Fruit fly (Drosophila melanogaster) whole organism, embryonic: ENCODE measurements around the gene Acp62F.
A peak's percentile ranks its signal among the peaks of the same experiment; 100 is the strongest.

ENCODE experiments used
- Adf1 ChIP-seq: fragments of 200-800 bp; sonication (Bioruptor generic); IDR thresholded peaks from 2 replicates; pipeline ENCODE4 v1.3.6; 2022; ENCODE audit warnings: missing biosample characterization, missing genetic modification characterization
- Aef1 ChIP-seq: fragments of 200-800 bp; sonication (Bioruptor generic); IDR thresholded peaks from 3 replicates; pipeline ENCODE4 v1.3.6; 2022; ENCODE audit warnings: missing biosample characterization, missing genetic modification characterization
- Bteb2 ChIP-seq: fragments of 200-800 bp; sonication (Bioruptor generic); optimal IDR thresholded peaks from 2 replicates; lab custom pipeline; 2016; ENCODE audit warnings: missing biosample characterization, missing genetic modification characterization
- CG1024 ChIP-seq: fragments of 200-800 bp; sonication (Bioruptor generic); IDR thresholded peaks from 2 replicates; pipeline ENCODE4 v1.3.6; 2022; ENCODE audit warnings: missing biosample characterization, missing genetic modification characterization
- CG12155 ChIP-seq: fragments of 200-800 bp; sonication (Bioruptor generic); optimal IDR thresholded peaks from 3 replicates; lab custom pipeline; 2016; ENCODE audit warnings: missing biosample characterization, missing genetic modification characterization
- CG1233 ChIP-seq: fragments of 200-800 bp; sonication (Bioruptor generic); optimal IDR thresholded peaks from 4 replicates; lab custom pipeline; 2018; ENCODE audit warnings: missing biosample characterization, mild to moderate bottlenecking, missing genetic modification characterization
- CG13287 ChIP-seq: fragments of 200-800 bp; sonication (Bioruptor generic); IDR thresholded peaks from 2 replicates; pipeline ENCODE4 v1.3.6; 2022; ENCODE audit warnings: missing biosample characterization, missing genetic modification characterization; ENCODE audit not compliant: partially characterized antibody
- CG14050 ChIP-seq: fragments of 200-800 bp; sonication (Bioruptor generic); IDR thresholded peaks from 3 replicates; pipeline ENCODE4 v1.3.6; 2022; ENCODE audit warnings: missing biosample characterization, missing genetic modification characterization
- CG17328 ChIP-seq: fragments of 200-800 bp; sonication (Bioruptor generic); IDR thresholded peaks from 2 replicates; pipeline ENCODE4 v1.3.6; 2022; ENCODE audit warnings: missing biosample characterization, missing genetic modification characterization
- CG18599 ChIP-seq: fragments of 200-800 bp; sonication (Bioruptor generic); optimal IDR thresholded peaks from 3 replicates; lab custom pipeline; 2017; ENCODE audit warnings: missing biosample characterization, missing genetic modification characterization, mild to moderate bottlenecking, moderate library complexity, missing genetic modification reagents
- CG2875 ChIP-seq: fragments of 200-800 bp; sonication (Bioruptor generic); optimal IDR thresholded peaks from 2 replicates; lab custom pipeline; 2017; ENCODE audit warnings: missing biosample characterization, mild to moderate bottlenecking, missing genetic modification characterization, missing genetic modification reagents
- CG31441 ChIP-seq: fragments of 200-800 bp; sonication (Bioruptor generic); IDR thresholded peaks from 2 replicates; pipeline ENCODE4 v1.3.6; 2022; ENCODE audit warnings: missing biosample characterization, missing genetic modification characterization
- CG34376 ChIP-seq: fragments of 200-800 bp; sonication (Bioruptor generic); optimal IDR thresholded peaks from 2 replicates; lab custom pipeline; 2018; ENCODE audit warnings: missing biosample characterization, mild to moderate bottlenecking, missing genetic modification characterization
- CG4282 ChIP-seq: fragments of 200-800 bp; sonication (Bioruptor generic); optimal IDR thresholded peaks from 2 replicates; lab custom pipeline; 2016; ENCODE audit warnings: missing biosample characterization, missing genetic modification characterization
- CG4360 ChIP-seq: fragments of 200-800 bp; sonication (Bioruptor generic); IDR thresholded peaks from 2 replicates; pipeline ENCODE4 v1.3.6; 2022; ENCODE audit warnings: missing biosample characterization, missing genetic modification characterization
- CG4617 ChIP-seq: fragments of 200-800 bp; sonication (Bioruptor generic); optimal IDR thresholded peaks from 3 replicates; lab custom pipeline; 2016; ENCODE audit warnings: missing biosample characterization, missing genetic modification characterization, borderline replicate concordance
- CG8924 ChIP-seq: fragments of 200-800 bp; optimal IDR thresholded peaks from 3 replicates; lab custom pipeline; 2019; ENCODE audit warnings: missing biosample characterization, mild to moderate bottlenecking, missing genetic modification characterization, moderate library complexity
- CG9817 ChIP-seq: fragments of 200-800 bp; sonication (Bioruptor generic); optimal IDR thresholded peaks from 2 replicates; lab custom pipeline; 2018; ENCODE audit warnings: missing biosample characterization, mild to moderate bottlenecking, missing genetic modification characterization, moderate library complexity
- CG9932 ChIP-seq: fragments of 200-800 bp; sonication (Bioruptor generic); IDR thresholded peaks from 2 replicates; pipeline ENCODE4 v1.3.6; 2022; ENCODE audit warnings: missing biosample characterization, missing genetic modification characterization
- Camta ChIP-seq: fragments of 200-800 bp; sonication (Bioruptor generic); optimal IDR thresholded peaks from 2 replicates; lab custom pipeline; 2016; ENCODE audit warnings: missing biosample characterization, missing genetic modification characterization
- CrebB ChIP-seq: fragments of 200-800 bp; sonication (Bioruptor generic); optimal IDR thresholded peaks from 3 replicates; lab custom pipeline; 2018; ENCODE audit warnings: missing biosample characterization, mild to moderate bottlenecking, missing genetic modification characterization
- Dip3 ChIP-seq: fragments of 200-800 bp; sonication (Bioruptor generic); optimal IDR thresholded peaks from 3 replicates; lab custom pipeline; 2016; ENCODE audit warnings: missing biosample characterization, missing genetic modification characterization
- Dll ChIP-seq: fragments of 200-800 bp; sonication (Bioruptor generic); IDR thresholded peaks from 4 replicates; pipeline ENCODE4 v1.3.6; 2022; ENCODE audit warnings: missing biosample characterization, missing genetic modification characterization; ENCODE audit not compliant: partially characterized antibody
- Hand ChIP-seq: fragments of 200-800 bp; sonication (Bioruptor generic); optimal IDR thresholded peaks from 2 replicates; lab custom pipeline; 2017; ENCODE audit warnings: mild to moderate bottlenecking, missing biosample characterization, missing genetic modification reagents, missing genetic modification characterization
- HmgD ChIP-seq: fragments of 200-800 bp; sonication (Bioruptor generic); optimal IDR thresholded peaks from 3 replicates; lab custom pipeline; 2016; ENCODE audit warnings: missing biosample characterization, missing genetic modification characterization
- Kr ChIP-seq: fragments of 200-800 bp; sonication (Bioruptor generic); optimal IDR thresholded peaks from 2 replicates; lab custom pipeline; 2017; ENCODE audit warnings: missing biosample characterization, mild to moderate bottlenecking, missing genetic modification characterization
- Med ChIP-seq: fragments of 200-800 bp; sonication (Bioruptor generic); peaks from one replicate; lab custom pipeline; 2016; ENCODE audit warnings: missing biosample characterization, missing genetic modification characterization, mild to moderate bottlenecking, inconsistent platforms, moderate library complexity
- Sox100B ChIP-seq: fragments of 200-800 bp; sonication (Bioruptor generic); optimal IDR thresholded peaks from 3 replicates; lab custom pipeline; 2018; ENCODE audit warnings: missing biosample characterization, mild to moderate bottlenecking, missing genetic modification characterization
- ac ChIP-seq: fragments of 200-800 bp; sonication (Bioruptor generic); optimal IDR thresholded peaks from 3 replicates; lab custom pipeline; 2017; ENCODE audit warnings: missing biosample characterization, mild to moderate bottlenecking, missing genetic modification characterization
- ato ChIP-seq: fragments of 200-800 bp; sonication (Bioruptor generic); IDR thresholded peaks from 2 replicates; pipeline ENCODE4 v1.3.6; 2022; ENCODE audit warnings: missing biosample characterization, missing genetic modification characterization; ENCODE audit not compliant: partially characterized antibody
- bab2 ChIP-seq: fragments of 200-800 bp; sonication (Bioruptor generic); optimal IDR thresholded peaks from 2 replicates; lab custom pipeline; 2016; ENCODE audit warnings: missing biosample characterization, missing genetic modification characterization
- bowl ChIP-seq: fragments of 200-800 bp; sonication (Bioruptor generic); IDR thresholded peaks from 2 replicates; pipeline ENCODE4 v1.3.6; 2022; ENCODE audit warnings: missing biosample characterization, missing genetic modification characterization
- crc ChIP-seq: fragments of 200-800 bp; sonication (Bioruptor generic); optimal IDR thresholded peaks from 2 replicates; lab custom pipeline; 2016; ENCODE audit warnings: missing biosample characterization, missing genetic modification characterization
- cwo ChIP-seq: fragments of 200-800 bp; sonication (Bioruptor generic); optimal IDR thresholded peaks from 3 replicates; lab custom pipeline; 2017; ENCODE audit warnings: missing biosample characterization, missing genetic modification characterization, mild to moderate bottlenecking, moderate library complexity, missing genetic modification reagents
- disco-r ChIP-seq: fragments of 200-800 bp; sonication (Bioruptor generic); optimal IDR thresholded peaks from 2 replicates; lab custom pipeline; 2016; ENCODE audit warnings: missing biosample characterization, missing genetic modification characterization
- dmrt11E ChIP-seq: fragments of 200-800 bp; sonication (Bioruptor generic); optimal IDR thresholded peaks from 3 replicates; lab custom pipeline; 2018; ENCODE audit warnings: missing biosample characterization, mild to moderate bottlenecking, missing genetic modification characterization, moderate library complexity
- dysf ChIP-seq: fragments of 200-800 bp; sonication (Bioruptor generic); IDR thresholded peaks from 3 replicates; pipeline ENCODE4 v1.3.6; 2022; ENCODE audit warnings: missing biosample characterization, missing genetic modification characterization
- gcm ChIP-seq: fragments of 200-800 bp; sonication (Bioruptor generic); optimal IDR thresholded peaks from 2 replicates; lab custom pipeline; 2019; ENCODE audit warnings: missing biosample characterization, mild to moderate bottlenecking, missing genetic modification characterization, moderate library complexity
- her ChIP-seq: fragments of 200-800 bp; sonication (Bioruptor generic); optimal IDR thresholded peaks from 2 replicates; lab custom pipeline; 2016; ENCODE audit warnings: missing biosample characterization, missing genetic modification characterization
- ind ChIP-seq: fragments of 200-800 bp; sonication (Bioruptor generic); optimal IDR thresholded peaks from 3 replicates; lab custom pipeline; 2016; ENCODE audit warnings: missing biosample characterization, missing genetic modification characterization
- lab ChIP-seq: fragments of 200-800 bp; sonication (Bioruptor generic); optimal IDR thresholded peaks from 3 replicates; lab custom pipeline; 2017; ENCODE audit warnings: missing biosample characterization, missing genetic modification characterization, mild to moderate bottlenecking, moderate library complexity, missing genetic modification reagents
- nmo ChIP-seq: fragments of 200-800 bp; sonication (Bioruptor generic); optimal IDR thresholded peaks from 2 replicates; lab custom pipeline; 2018; ENCODE audit warnings: missing biosample characterization, mild to moderate bottlenecking, missing genetic modification characterization, moderate library complexity
- pho ChIP-seq: fragments of 200-800 bp; sonication (Bioruptor generic); optimal IDR thresholded peaks from 2 replicates; lab custom pipeline; 2016; ENCODE audit warnings: missing biosample characterization, missing genetic modification characterization
- pnt ChIP-seq: fragments of 200-800 bp; sonication (Bioruptor generic); optimal IDR thresholded peaks from 3 replicates; lab custom pipeline; 2016; ENCODE audit warnings: missing biosample characterization, missing genetic modification characterization
- prd ChIP-seq, 3 experiments: fragments of >200 bp in 2 of 3; fragments of 200-800 bp in 1 of 3; sonication (Bioruptor generic) in 1 of 3; optimal IDR thresholded peaks in 2 of 3; IDR thresholded peaks in 1 of 3; 2 replicates in 2 of 3; 3 replicates in 1 of 3; pipeline versions ENCODE4 v1.3.6 to Lab custom; 2017 to 2022; ENCODE audit warnings: missing biosample characterization in 1 of 3, missing genetic modification characterization in 1 of 3
- pros ChIP-seq: fragments of 200-800 bp; sonication (Bioruptor generic); optimal IDR thresholded peaks from 3 replicates; lab custom pipeline; 2019; ENCODE audit warnings: missing biosample characterization, mild to moderate bottlenecking, missing genetic modification characterization, moderate library complexity
- pzg ChIP-seq: fragments of 200-800 bp; sonication (Bioruptor generic); optimal IDR thresholded peaks from 3 replicates; lab custom pipeline; 2018; ENCODE audit warnings: missing biosample characterization, mild to moderate bottlenecking, missing genetic modification characterization, moderate library complexity
- sna ChIP-seq: fragments of 200-800 bp; sonication (Bioruptor generic); IDR thresholded peaks from 2 replicates; pipeline ENCODE4 v1.3.6; 2022; ENCODE audit warnings: missing biosample characterization, missing genetic modification characterization; ENCODE audit not compliant: partially characterized antibody
- zen ChIP-seq: fragments of 200-800 bp; sonication (Bioruptor generic); optimal IDR thresholded peaks from 3 replicates; lab custom pipeline; 2018; ENCODE audit warnings: missing biosample characterization, mild to moderate bottlenecking, missing genetic modification characterization, moderate library complexity

Gene Acp62F

dm6 chr3L:2733208-2733607 lies 6.3 kb upstream of the Acp62F start (continued):
- 0 out of 2 replicates have a peak, but pooled peaks have one; percentile 13 for TF ChIP-seq CG1024 (GFP tag; lab: Robert Waterston, UW)
- peak; percentile 31 for TF ChIP-seq CrebB (tag; lab: Kevin White, UChicago)
- TF ChIP-seq bowl, result peak; percentile 43; the same call in 1 of the 2 replicates
- peak; percentile 83 for TF ChIP-seq CG9932 (GFP tag; lab: Robert Waterston, UW)
- TF ChIP-seq crc (GFP tag; lab: Kevin White, UChicago), result peak; percentile 55
- peak; percentile 14 for TF ChIP-seq CG4617 (GFP tag; lab: Kevin White, UChicago)
- peak; percentile 51 for TF ChIP-seq pnt (GFP tag; lab: Kevin White, UChicago)
- TF ChIP-seq CG12155 (GFP tag; lab: Kevin White, UChicago), result peak; percentile 64
- TF ChIP-seq cwo, result peak; percentile 47
- no peak for TF ChIP-seq ato (GFP tag; lab: Robert Waterston, UW)
- TF ChIP-seq CG4360 (GFP tag; lab: Robert Waterston, UW), result 0 out of 2 replicates have a peak, but pooled peaks have one; percentile 27
- peak; percentile 80 for TF ChIP-seq Aef1
- peak; percentile 64 for TF ChIP-seq CG9817 (tag; lab: Kevin White, UChicago)
- peak; percentile 67; the same call in 2 of the 3 replicates for TF ChIP-seq CG14050 (GFP tag; lab: Robert Waterston, UW)
- no peak for TF ChIP-seq sna (GFP tag; lab: Robert Waterston, UW)
- peak; percentile 45 for TF ChIP-seq Adf1
- no peak for TF ChIP-seq prd (optimal IDR thresholded peaks at IDR 0.05; lab: Kevin White, UChicago)
- peak; percentile 76 for TF ChIP-seq prd (GFP tag; IDR thresholded peaks at IDR 0.05; lab: Robert Waterston, UW)
- TF ChIP-seq Dll (GFP tag; lab: Robert Waterston, UW), result no peak
- peak; percentile 52 for TF ChIP-seq her (GFP tag; lab: Kevin White, UChicago)
- TF ChIP-seq CG8924 (tag; lab: Kevin White, UChicago), result peak; percentile 40
- peak; percentile 3 for TF ChIP-seq CG4282
- TF ChIP-seq Bteb2 (GFP tag; lab: Kevin White, UChicago), result peak; percentile 67
- no peak for TF ChIP-seq CG2875 (GFP tag; lab: Kevin White, UChicago)
- TF ChIP-seq Kr (GFP tag; lab: Kevin White, UChicago), result no peak
- TF ChIP-seq lab (GFP tag; lab: Kevin White, UChicago), result peak; percentile 82
- no peak for TF ChIP-seq Hand (GFP tag; lab: Kevin White, UChicago)
- no peak for TF ChIP-seq gcm
- peak; percentile 56 for TF ChIP-seq Camta (GFP tag; lab: Kevin White, UChicago)
- TF ChIP-seq pros (GFP tag; lab: Kevin White, UChicago), result no peak
- no peak for TF ChIP-seq CG13287
- peak; percentile 68 for TF ChIP-seq pho (GFP tag; lab: Kevin White, UChicago)
- no peak for TF ChIP-seq pzg (GFP tag; lab: Kevin White, UChicago)
- TF ChIP-seq Sox100B (GFP tag; lab: Kevin White, UChicago), result peak; percentile 44
- TF ChIP-seq nmo (GFP tag; lab: Kevin White, UChicago), result peak; percentile 68
- no peak for TF ChIP-seq zen
- peak; percentile 61 for TF ChIP-seq bab2 (GFP tag; lab: Kevin White, UChicago)
- peak; percentile 49 for TF ChIP-seq Dip3 (GFP tag; lab: Kevin White, UChicago)
- peak; percentile 48 for TF ChIP-seq disco-r
- no peak for TF ChIP-seq HmgD (GFP tag; lab: Kevin White, UChicago)
- TF ChIP-seq dmrt11E (tag; lab: Kevin White, UChicago), result peak; percentile 20
- peak; percentile 98 for TF ChIP-seq Med (GFP tag; lab: Kevin White, UChicago)
- peak; percentile 73 for TF ChIP-seq CG18599 (GFP tag; lab: Kevin White, UChicago)
- TF ChIP-seq CG1233, result no peak
- TF ChIP-seq CG34376 (GFP tag; lab: Kevin White, UChicago), result no peak
- TF ChIP-seq ind (GFP tag; lab: Kevin White, UChicago), result peak; percentile 75
- peak; percentile 71 for TF ChIP-seq CG17328 (GFP tag; lab: Robert Waterston, UW)
- TF ChIP-seq CG31441 (GFP tag; lab: Robert Waterston, UW), result peak; percentile 71
- no peak for TF ChIP-seq ac (GFP tag; lab: Kevin White, UChicago)
- TF ChIP-seq dysf (GFP tag; lab: Robert Waterston, UW), result peak; percentile 84
